Worm (Caenorhabditis elegans) whole organism, L4 larva: ENCODE results near the gene F07G11.2.

Source experiments
- R02D3.7 ChIP-seq: fragments of 150-350 bp; sonication (generic microtip); optimal IDR thresholded peaks from 3 replicates; lab custom pipeline; 2014; ENCODE audit warnings: missing biosample characterization, missing genetic modification characterization
- lim-7 ChIP-seq: fragments of 200-800 bp; sonication (Bioruptor generic); IDR thresholded peaks from 2 replicates; pipeline ENCODE4 v1.3.6; 2022; ENCODE audit warnings: missing genetic modification characterization, missing compliant biosample characterization

- no peak for TF ChIP-seq lim-7 (GFP tag; lab: Robert Waterston, UW)
- no peak for TF ChIP-seq R02D3.7
Measured at ce11 chrV:7298463-7298862, 6.1 kb upstream of the F07G11.2 start, which contains the start of gene F07G11.3.
